Fruit fly (Drosophila melanogaster): ENCODE measurements around the gene CG8475.
A peak's percentile ranks its signal among the peaks of the same experiment; 100 is the strongest.

The CG8475 gene

DNA sequence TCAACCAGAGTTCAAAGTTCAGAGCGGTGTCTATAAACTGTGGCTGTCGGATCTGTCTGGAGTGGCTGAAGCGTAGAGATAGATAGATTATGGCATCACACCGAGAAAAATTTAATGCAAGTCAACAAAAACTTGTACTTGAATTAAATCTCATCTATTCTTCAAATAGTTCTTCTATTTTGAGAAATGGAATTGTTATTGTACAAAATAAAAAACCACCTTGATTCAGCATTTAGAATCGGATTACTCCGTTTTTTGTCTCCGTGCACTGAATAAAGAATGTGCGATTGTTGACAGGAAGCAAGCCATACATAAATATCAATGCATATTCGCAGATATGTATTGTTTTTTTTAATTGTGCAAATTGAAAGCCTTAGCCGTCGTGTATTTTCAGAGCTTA lies 32.9 kb upstream of the CG8475 start (continued):
- TF ChIP-seq CG8281 (tag; optimal IDR thresholded peaks at IDR 0.05) (no peak), HHEX (GFP tag; optimal IDR thresholded peaks at IDR 0.05) (no peak), sug (tag; optimal IDR thresholded peaks at IDR 0.05) (no peak), Oli (tag; optimal IDR thresholded peaks at IDR 0.05) (peak; percentile 31), ssp (GFP tag; IDR thresholded peaks at IDR 0.05) (no peak), CG9215 (GFP tag; IDR thresholded peaks at IDR 0.05) (no peak), Usf (GFP tag; optimal IDR thresholded peaks at IDR 0.05) (no peak), BtbVII (GFP tag; optimal IDR thresholded peaks at IDR 0.05) (no peak), YL-1 (GFP tag; optimal IDR thresholded peaks at IDR 0.05) (no peak), danr (GFP tag; IDR thresholded peaks at IDR 0.05) (no peak), phol (tag; optimal IDR thresholded peaks at IDR 0.05) (peak; percentile 18), Dad (GFP tag; optimal IDR thresholded peaks at IDR 0.05) (no peak), grn (GFP tag; optimal IDR thresholded peaks at IDR 0.05) (no peak), crc (GFP tag; optimal IDR thresholded peaks at IDR 0.05) (no peak), vfl (GFP tag; optimal IDR thresholded peaks at IDR 0.05) (no peak), Eip74EF (GFP tag; optimal IDR thresholded peaks at IDR 0.05) (peak in 1 of 2 experiments; percentile 11), CG1529 (GFP tag; optimal IDR thresholded peaks at IDR 0.05) (no peak), CHES-1-like (GFP tag; optimal IDR thresholded peaks at IDR 0.05) (no peak), nau (GFP tag; optimal IDR thresholded peaks at IDR 0.05) (no peak), pfk (GFP tag; optimal IDR thresholded peaks at IDR 0.05) (no peak), ac (GFP tag; optimal IDR thresholded peaks at IDR 0.05) (no peak), tgo (GFP tag; IDR thresholded peaks at IDR 0.05) (peak; percentile 34; the same call in 2 of the 3 replicates), CG14050 (GFP tag; IDR thresholded peaks at IDR 0.05) (no peak; the same call in 2 of the 3 replicates), odd (GFP tag; optimal IDR thresholded peaks at IDR 0.05) (no peak), ci (GFP tag; IDR thresholded peaks at IDR 0.05) (no peak), CG6791 (GFP tag; IDR thresholded peaks at IDR 0.05; ENCODE audit: partially characterized antibody) (no peak), hth (optimal IDR thresholded peaks at IDR 0.05) (no peak), Six4 (GFP tag; optimal IDR thresholded peaks at IDR 0.05) (peak; percentile 2), MTF-1 (GFP tag; optimal IDR thresholded peaks at IDR 0.05; ENCODE audit: borderline replicate concordance) (no peak), CG12299 (tag; optimal IDR thresholded peaks at IDR 0.05) (no peak), CG17802 (tag; optimal IDR thresholded peaks at IDR 0.05) (no peak), Pdp1 (GFP tag; optimal IDR thresholded peaks at IDR 0.05) (peak in 1 of 2 experiments; percentile 76), p53 (GFP tag; optimal IDR thresholded peaks at IDR 0.05) (no peak), esg (GFP tag; conservative IDR thresholded peaks at IDR 0.05) (peak; percentile 33; the same call in 1 of the 2 replicates), CG32767 (GFP tag; IDR thresholded peaks at IDR 0.05) (no peak), bowl (GFP tag; IDR thresholded peaks at IDR 0.05) (no peak), zfh1 (GFP tag; IDR thresholded peaks at IDR 0.05) (peak; percentile 57; the same call in 2 of the 3 replicates), CG18599 (GFP tag; optimal IDR thresholded peaks at IDR 0.05) (peak; percentile 5), Deaf1 (tag; optimal IDR thresholded peaks at IDR 0.05) (no peak), shn (GFP tag; optimal IDR thresholded peaks at IDR 0.05) (no peak), lilli (GFP tag; optimal IDR thresholded peaks at IDR 0.05) (no peak), eyg (GFP tag; optimal IDR thresholded peaks at IDR 0.05) (no peak), dan (GFP tag; IDR thresholded peaks at IDR 0.05) (no peak), Sin3A (optimal IDR thresholded peaks at IDR 0.05) (no peak), HLH3B (GFP tag; IDR thresholded peaks at IDR 0.05) (peak; percentile 57; the same call in 1 of the 2 replicates), Dfd (GFP tag; optimal IDR thresholded peaks at IDR 0.05) (no peak), CG1024 (GFP tag; IDR thresholded peaks at IDR 0.05) (0 out of 2 replicates have a peak, but pooled peaks have one; percentile 22), CG8765 (GFP tag; IDR thresholded peaks at IDR 0.05) (no peak), CG7839 (tag; optimal IDR thresholded peaks at IDR 0.05) (peak; percentile 40), CG14667 (GFP tag; IDR thresholded peaks at IDR 0.05) (no peak), ara (GFP tag; IDR thresholded peaks at IDR 0.05) (no peak), CG10654 (GFP tag; optimal IDR thresholded peaks at IDR 0.05) (no peak)
